Worm (Caenorhabditis elegans): ENCODE measurements around the gene srx-4.
"Not testable (repeated sequence)": the region's sequence is repeated elsewhere in the genome, so short reads cannot be mapped to it uniquely, and the experiment has no call there.

The srx-4 gene

ce11 chrV:708808-709207 is 16.2 kb upstream of the srx-4 start, which contains the start of gene srbc-39:
Gene srbc-39, plus strand, starts transcription at chrV:709108.
- TF ChIP-seq lsl-1 (GFP tag; optimal IDR thresholded peaks at IDR 0.05) (no peak), hmg-1.2 (GFP tag; IDR thresholded peaks at IDR 0.05) (no peak), ceh-27 (GFP tag; optimal IDR thresholded peaks at IDR 0.05) (no peak)

- TF ChIP-seq C06A6.2 (GFP tag; conservative IDR thresholded peaks at IDR 0.05) (no peak), lin-26 (GFP tag; IDR thresholded peaks at IDR 0.05) (no peak), ceh-27 (GFP tag; optimal IDR thresholded peaks at IDR 0.05) (no peak), egl-18 (GFP tag; IDR thresholded peaks at IDR 0.05) (no peak), pha-4 (tag; optimal IDR thresholded peaks at IDR 0.05) (no peak), ceh-91 (GFP tag; IDR thresholded peaks at IDR 0.05) (no peak), mel-28 (tag; optimal IDR thresholded peaks at IDR 0.05; ENCODE audit: borderline replicate concordance) (no peak), ztf-6 (GFP tag; IDR thresholded peaks at IDR 0.05) (no peak), athp-1 (tag; optimal IDR thresholded peaks at IDR 0.05) (no peak), hrde-1 (tag; optimal IDR thresholded peaks at IDR 0.05; ENCODE audit: borderline replicate concordance) (no peak)
Measured at ce11 chrV:706918-707317, 14.3 kb upstream of the srx-4 start, which contains the start of gene srbc-38. Gene srbc-38, plus strand, starts transcription at chrV:707218.

ce11 chrV:706449-706848 is 13.9 kb upstream of the srx-4 start:
- TF ChIP-seq aptf-3 (GFP tag; IDR thresholded peaks at IDR 0.05) (0 out of 2 replicates have a peak, but pooled peaks have one; percentile 31), rpc-1 (tag; optimal IDR thresholded peaks at IDR 0.05) (peak; percentile 50), tbp1 (GFP tag; optimal IDR thresholded peaks at IDR 0.05) (peak; percentile 82), ztf-25 (GFP tag; IDR thresholded peaks at IDR 0.05) (peak; percentile 67; the same call in 1 of the 2 replicates), D2030.7 (GFP tag; IDR thresholded peaks at IDR 0.05) (peak; percentile 26; the same call in 1 of the 2 replicates), lin-26 (GFP tag; IDR thresholded peaks at IDR 0.05) (peak; percentile 87), B0261.1 (tag; optimal IDR thresholded peaks at IDR 0.05) (peak; percentile 54)
- not testable (repeated sequence) for TF ChIP-seq rpc-1 (optimal IDR thresholded peaks at IDR 0.05)

ce11 chrV:702260-702659 is 9.7 kb upstream of the srx-4 start, which contains the start of gene srbc-37:
Gene srbc-37, plus strand, starts transcription at chrV:702560.
- TF ChIP-seq mes-4 (tag; optimal IDR thresholded peaks at IDR 0.05) (no peak), nfya-2 (GFP tag; IDR thresholded peaks at IDR 0.05) (no peak), ama-1 (optimal IDR thresholded peaks at IDR 0.05) (no peak), ama-1 (GFP tag; optimal IDR thresholded peaks at IDR 0.05) (no peak), snpc-1.3 (tag; optimal IDR thresholded peaks at IDR 0.05; ENCODE audit: insufficient read depth) (no peak), zfh-2 (GFP tag; conservative IDR thresholded peaks at IDR 0.05) (no peak), lin-35 (GFP tag; optimal IDR thresholded peaks at IDR 0.05) (no peak), F57A8.1 (GFP tag; optimal IDR thresholded peaks at IDR 0.05) (no peak), xnd-1 (tag; optimal IDR thresholded peaks at IDR 0.05) (no peak), bed-2 (GFP tag; IDR thresholded peaks at IDR 0.05) (no peak), F10E7.11 (tag; optimal IDR thresholded peaks at IDR 0.05) (no peak), him-1 (tag; optimal IDR thresholded peaks at IDR 0.05) (no peak), F55B11.4 (tag; optimal IDR thresholded peaks at IDR 0.05; ENCODE audit: borderline replicate concordance, insufficient read depth) (no peak), aptf-2 (GFP tag; conservative IDR thresholded peaks at IDR 0.05) (no peak), somi-1 (GFP tag; optimal IDR thresholded peaks at IDR 0.05) (no peak)

Data from whole organism, young adult.